Worm (Caenorhabditis elegans): Measurements from ENCODE around the gene cima-1.

cima-1 gene

ce11 chrIV:7641758-7642157 lies 9.5 kb upstream of the cima-1 start, which contains the start of gene nep-16:
Gene nep-16, minus strand, starts transcription at chrIV:7641858.
- TF ChIP-seq ama-1 (optimal IDR thresholded peaks at IDR 0.05) (no peak), ttx-3 (tag; optimal IDR thresholded peaks at IDR 0.05) (no peak), unc-42 (tag; optimal IDR thresholded peaks at IDR 0.05) (no peak), ceh-2 (tag; optimal IDR thresholded peaks at IDR 0.05) (no peak), C08G9.2 (tag; optimal IDR thresholded peaks at IDR 0.05) (no peak), rnt-1 (tag; optimal IDR thresholded peaks at IDR 0.05) (no peak), ceh-19 (GFP tag; optimal IDR thresholded peaks at IDR 0.05) (no peak), dve-1 (tag; optimal IDR thresholded peaks at IDR 0.05) (no peak), K02D7.2 (tag; optimal IDR thresholded peaks at IDR 0.05) (no peak), odd-2 (tag; optimal IDR thresholded peaks at IDR 0.05) (no peak)

DNA sequence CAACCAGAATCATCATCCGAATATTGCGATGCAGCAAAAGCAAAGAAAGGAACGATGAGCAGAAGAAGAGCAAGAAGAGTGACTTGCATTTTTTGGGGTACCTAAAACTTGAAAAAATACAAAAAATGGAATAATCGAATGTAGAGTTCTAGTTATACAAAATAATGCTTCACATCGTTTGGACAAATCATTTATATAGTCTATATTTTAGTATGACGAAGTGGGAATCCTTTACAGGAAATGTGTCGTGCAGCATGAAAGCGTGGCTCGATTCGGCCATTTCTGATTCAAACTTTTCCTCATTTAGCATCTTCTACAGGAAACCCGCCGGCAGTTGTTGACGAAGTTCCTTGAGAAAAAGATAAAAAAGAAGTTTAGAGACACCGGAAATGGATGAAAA lies 8.3 kb upstream of the cima-1 start, which contains the start of gene nlp-20:
Gene nlp-20 (minus strand): TSS at position 101 of the 400 bp plus-strand sequence.
- TF ChIP-seq nhr-232 (tag; optimal IDR thresholded peaks at IDR 0.05) (no peak), sox-4 (tag; optimal IDR thresholded peaks at IDR 0.05) (no peak), ceh-24 (tag; optimal IDR thresholded peaks at IDR 0.05) (no peak), ceh-45 (GFP tag; IDR thresholded peaks at IDR 0.05) (no peak), ceh-6 (GFP tag; optimal IDR thresholded peaks at IDR 0.05) (no peak), rnt-1 (tag; optimal IDR thresholded peaks at IDR 0.05) (no peak), unc-3 (GFP tag; conservative IDR thresholded peaks at IDR 0.05) (no peak), unc-3 (tag; optimal IDR thresholded peaks at IDR 0.05) (no peak), ama-1 (optimal IDR thresholded peaks at IDR 0.05) (no peak), unc-42 (tag; optimal IDR thresholded peaks at IDR 0.05) (no peak), hlh-8 (tag; optimal IDR thresholded peaks at IDR 0.05) (no peak), ceh-18 (tag; optimal IDR thresholded peaks at IDR 0.05) (no peak), lin-11 (tag; optimal IDR thresholded peaks at IDR 0.05) (no peak), pax-1 (tag; optimal IDR thresholded peaks at IDR 0.05) (no peak), elt-4 (tag; optimal IDR thresholded peaks at IDR 0.05) (no peak), C08G9.2 (tag; optimal IDR thresholded peaks at IDR 0.05) (no peak)

DNA sequence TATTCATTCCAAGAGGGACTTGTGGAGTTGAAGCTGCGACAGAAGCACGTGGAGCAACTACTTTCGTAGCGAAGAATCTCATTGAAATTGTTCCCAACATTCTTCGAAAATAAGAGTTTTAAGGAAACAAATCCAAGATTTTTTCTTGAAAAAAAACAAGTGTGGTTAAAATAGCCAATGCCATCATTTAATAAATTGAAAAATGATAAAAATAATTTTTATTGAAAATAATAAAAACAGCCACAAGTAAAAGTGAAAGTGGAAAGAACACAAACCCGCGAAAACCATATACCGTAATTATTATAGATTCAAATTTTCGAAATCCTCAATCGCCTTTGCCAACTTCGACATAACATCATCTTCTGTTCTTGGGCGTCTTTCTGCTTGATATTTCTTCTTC lies 5.1 kb upstream of the cima-1 start, which contains the start of gene hmg-5:
Gene hmg-5 (minus strand): TSS at position 101 of the 400 bp plus-strand sequence.
- TF ChIP-seq unc-42 (tag; optimal IDR thresholded peaks at IDR 0.05): no peak
- no peak for TF ChIP-seq hlh-15 (tag; optimal IDR thresholded peaks at IDR 0.05)
- no peak for TF ChIP-seq F13H6.1 (tag; optimal IDR thresholded peaks at IDR 0.05)
- no peak for TF ChIP-seq hlh-13 (GFP tag; optimal IDR thresholded peaks at IDR 0.05)
- no peak for TF ChIP-seq ama-1 (optimal IDR thresholded peaks at IDR 0.05)
- no peak for TF ChIP-seq sox-2 (GFP tag; IDR thresholded peaks at IDR 0.05)
- TF ChIP-seq dmd-4 (tag; optimal IDR thresholded peaks at IDR 0.05; ENCODE audit: borderline replicate concordance): no peak
- TF ChIP-seq unc-3 (GFP tag; conservative IDR thresholded peaks at IDR 0.05): no peak
- no peak for TF ChIP-seq unc-3 (tag; optimal IDR thresholded peaks at IDR 0.05)
- no peak for TF ChIP-seq nfya-1 (tag; optimal IDR thresholded peaks at IDR 0.05)
- no peak for TF ChIP-seq eyg-1 (tag; optimal IDR thresholded peaks at IDR 0.05)
- no peak for TF ChIP-seq lin-11 (tag; optimal IDR thresholded peaks at IDR 0.05)

DNA sequence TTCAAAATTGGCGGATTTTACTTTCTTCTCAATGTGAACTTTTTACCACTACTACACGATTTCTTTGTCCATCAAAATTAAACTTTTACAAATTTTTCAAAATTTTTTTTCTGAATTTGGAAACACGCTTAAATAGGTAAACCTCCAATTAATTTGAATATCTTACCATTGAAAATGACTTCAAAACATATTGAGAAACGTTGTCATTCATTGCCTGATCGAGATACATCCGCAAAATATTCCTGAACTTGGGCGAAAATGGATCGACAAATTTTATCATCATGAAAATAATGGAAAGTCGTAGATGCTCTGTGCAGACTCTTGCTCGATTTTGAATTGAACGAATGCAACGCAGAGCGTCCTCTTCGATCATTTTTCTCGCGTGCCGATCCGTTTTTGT lies 4.4 kb upstream of the cima-1 start:
- no peak for TF ChIP-seq unc-86 (tag; optimal IDR thresholded peaks at IDR 0.05)
- TF ChIP-seq pqm-1 (tag; optimal IDR thresholded peaks at IDR 0.05): no peak
- no peak for TF ChIP-seq unc-42 (tag; optimal IDR thresholded peaks at IDR 0.05)
- TF ChIP-seq ceh-24 (tag; optimal IDR thresholded peaks at IDR 0.05): no peak
- no peak for TF ChIP-seq ztf-16 (tag; optimal IDR thresholded peaks at IDR 0.05)
- no peak for TF ChIP-seq T23F11.4 (GFP tag; optimal IDR thresholded peaks at IDR 0.05)
- no peak for TF ChIP-seq lim-6 (tag; optimal IDR thresholded peaks at IDR 0.05)
- TF ChIP-seq tbx-7 (tag; optimal IDR thresholded peaks at IDR 0.05): no peak
- TF ChIP-seq ceh-48 (tag; optimal IDR thresholded peaks at IDR 0.05): no peak
- no peak for TF ChIP-seq ceh-6 (GFP tag; optimal IDR thresholded peaks at IDR 0.05)
- no peak for TF ChIP-seq rnt-1 (tag; optimal IDR thresholded peaks at IDR 0.05)
- no peak for TF ChIP-seq ama-1 (optimal IDR thresholded peaks at IDR 0.05)
- TF ChIP-seq sdc-2 (tag; optimal IDR thresholded peaks at IDR 0.05): no peak
- TF ChIP-seq syd-9 (tag; optimal IDR thresholded peaks at IDR 0.05): no peak
- TF ChIP-seq gmeb-2 (tag; optimal IDR thresholded peaks at IDR 0.05): no peak
- TF ChIP-seq zip-5 (tag; optimal IDR thresholded peaks at IDR 0.05): no peak
- TF ChIP-seq ttx-3 (tag; optimal IDR thresholded peaks at IDR 0.05): no peak
- no peak for TF ChIP-seq eyg-1 (tag; optimal IDR thresholded peaks at IDR 0.05)
- no peak for TF ChIP-seq pax-1 (tag; optimal IDR thresholded peaks at IDR 0.05)
- no peak for TF ChIP-seq npax-4 (tag; optimal IDR thresholded peaks at IDR 0.05)

Measured in whole organism, late embryonic.